Worm (Caenorhabditis elegans): ENCODE measurements around the gene nhr-178.

- TF ChIP-seq ceh-28 (tag; optimal IDR thresholded peaks at IDR 0.05) (no peak), lin-15B (tag; optimal IDR thresholded peaks at IDR 0.05) (no peak), unc-39 (tag; optimal IDR thresholded peaks at IDR 0.05) (no peak), nhr-237 (tag; optimal IDR thresholded peaks at IDR 0.05) (no peak), unc-62 (GFP tag; optimal IDR thresholded peaks at IDR 0.05) (no peak), R02D3.7 (tag; optimal IDR thresholded peaks at IDR 0.05) (no peak), lin-39 (tag; optimal IDR thresholded peaks at IDR 0.05) (no peak), zag-1 (tag; optimal IDR thresholded peaks at IDR 0.05) (no peak), pqm-1 (tag; optimal IDR thresholded peaks at IDR 0.05) (no peak), nhr-11 (tag; optimal IDR thresholded peaks at IDR 0.05) (no peak), pha-4 (tag; optimal IDR thresholded peaks at IDR 0.05) (no peak), ztf-4 (tag; optimal IDR thresholded peaks at IDR 0.05) (no peak), ceh-82 (tag; optimal IDR thresholded peaks at IDR 0.05) (no peak), nhr-25 (tag; optimal IDR thresholded peaks at IDR 0.05) (no peak)
Measured at ce11 chrV:1643886-1644285, 36.1 kb upstream of the nhr-178 start, which contains the start of gene alh-2.

All from whole organism, L3 larva.